Fruit fly (Drosophila melanogaster) ovary, adult (tissue): ENCODE data around the gene CG4957.

Experiments
- CG17801 ChIP-seq: fragments of 200-800 bp; optimal IDR thresholded peaks from 2 replicates; lab custom pipeline; 2019; ENCODE audit warnings: missing biosample characterization, mild to moderate bottlenecking, missing genetic modification characterization, moderate library complexity; ENCODE audit not compliant: partially characterized antibody

CG4957 gene

DNA sequence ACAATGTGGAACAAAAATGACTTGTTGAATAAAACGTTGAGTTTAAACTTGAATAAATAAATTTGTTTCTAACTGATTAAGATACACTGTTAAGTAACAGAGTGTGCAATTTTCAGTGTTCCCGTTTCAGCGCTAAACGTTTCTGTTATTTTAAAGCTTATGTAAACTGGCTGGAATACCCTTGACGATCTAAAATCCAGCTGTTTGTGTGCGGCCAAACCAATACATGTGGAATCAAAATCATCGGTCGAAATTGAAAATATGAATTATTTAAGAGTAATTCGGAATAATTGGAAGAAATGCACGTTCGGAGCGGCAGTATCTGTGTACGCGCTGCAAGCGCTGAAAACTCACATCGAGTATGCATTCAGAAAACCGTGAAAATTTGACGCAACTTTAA lies 1.2 kb downstream of the CG4957 start, which contains the start of gene Mulk:
Gene Mulk, plus strand, starts transcription at position 198 of the 400 bp plus-strand sequence.
- TF ChIP-seq CG17801 (GFP tag; lab: Kevin White, UChicago), result no peak

- TF ChIP-seq CG17801 (GFP tag; lab: Kevin White, UChicago), result peak; percentile 34
Observed at dm6 chr2L:10272224-10272623, 3.6 kb downstream of the CG4957 start, which contains the start of gene trk. Gene trk, minus strand, starts transcription at chr2L:10272324.

DNA sequence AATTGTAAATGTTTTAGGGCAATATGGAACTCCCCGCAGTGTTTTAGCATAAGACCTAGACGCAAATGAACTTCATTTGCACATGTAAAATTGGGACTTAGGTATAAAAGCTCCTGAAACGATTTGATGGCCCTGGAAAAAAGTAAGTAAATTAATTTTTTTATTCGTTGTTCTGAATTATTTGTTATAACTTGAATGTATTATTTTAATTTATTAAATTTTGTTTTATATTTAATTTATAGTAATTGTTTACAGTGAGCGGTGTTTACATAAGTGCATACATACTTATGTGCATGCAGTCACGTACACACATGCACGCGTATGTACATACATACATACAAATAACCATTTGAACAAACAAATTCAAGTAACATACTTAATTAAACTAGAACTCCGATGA lies 7.8 kb downstream of the CG4957 start:
- peak; percentile 79 for TF ChIP-seq CG17801 (GFP tag; lab: Kevin White, UChicago)

- TF ChIP-seq CG17801 (GFP tag; lab: Kevin White, UChicago), result no peak
Observed at dm6 chr2L:10276846-10277245, 8.2 kb downstream of the CG4957 start.

dm6 chr2L:10277362-10277761 lies 8.7 kb downstream of the CG4957 start:
- TF ChIP-seq CG17801 (GFP tag; lab: Kevin White, UChicago), result peak; percentile 37

- peak; percentile 26 for TF ChIP-seq CG17801 (GFP tag; lab: Kevin White, UChicago)
Observed at dm6 chr2L:10278658-10279057, 10.0 kb downstream of the CG4957 start, which contains the start of gene Utx. Gene Utx, minus strand, starts transcription at chr2L:10278811.

- no peak for TF ChIP-seq CG17801 (GFP tag; lab: Kevin White, UChicago)
Observed at dm6 chr2L:10280772-10281171, 12.1 kb downstream of the CG4957 start, which contains the start of gene CG34043. Gene CG34043, minus strand, starts transcription at chr2L:10280872.

DNA sequence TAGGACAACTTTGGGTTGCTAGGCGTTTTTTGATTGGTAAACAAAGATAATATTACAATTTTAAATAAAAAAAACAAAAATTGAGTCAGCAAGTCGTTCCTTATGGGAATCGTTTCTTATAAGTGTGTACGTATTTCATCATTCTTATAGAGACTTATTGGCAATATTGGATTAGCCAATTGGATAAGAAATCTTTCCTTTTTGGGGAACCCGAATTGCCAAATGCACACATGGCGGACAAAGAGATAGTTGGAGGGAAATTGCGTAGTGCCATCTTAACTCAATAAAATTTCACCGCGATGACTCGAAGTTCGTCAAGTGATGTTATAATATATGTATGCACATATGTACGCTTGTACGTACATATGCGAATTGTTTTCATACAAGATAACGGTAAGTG lies 22.6 kb downstream of the CG4957 start:
- TF ChIP-seq CG17801 (GFP tag; lab: Kevin White, UChicago), result no peak

DNA sequence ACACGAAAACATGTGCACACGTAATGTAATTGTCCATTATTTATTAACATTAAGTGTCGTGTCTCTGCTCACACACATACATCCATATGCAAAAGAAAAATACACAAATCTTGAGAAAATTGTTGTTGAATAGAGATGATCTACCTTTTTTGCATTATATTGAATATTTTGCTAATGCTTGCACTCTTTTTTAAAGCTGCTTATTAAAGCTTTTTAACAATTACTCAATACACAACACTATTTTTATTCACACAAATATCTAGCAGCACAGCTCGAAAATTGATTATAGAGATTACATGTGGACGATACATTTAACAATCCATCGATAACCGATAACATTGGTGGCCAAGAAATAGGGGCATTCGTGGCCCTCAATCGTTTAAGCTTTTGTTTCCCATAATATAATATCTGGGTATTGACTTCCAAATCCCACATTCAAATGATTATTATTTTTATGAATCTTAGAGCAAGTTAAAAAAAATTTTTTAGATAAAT lies 23.4 kb downstream of the CG4957 start, which contains the start of gene Ufd4:
Gene Ufd4, minus strand, starts transcription at position 300 of the 495 bp plus-strand sequence.
- TF ChIP-seq CG17801 (GFP tag; lab: Kevin White, UChicago), result peak; percentile 65

- no peak for TF ChIP-seq CG17801 (GFP tag; lab: Kevin White, UChicago)
Observed at dm6 chr2L:10294798-10295669, 26.4 kb downstream of the CG4957 start, which contains the start of gene Hand. Gene Hand, minus strand, starts transcription at chr2L:10295385.

DNA sequence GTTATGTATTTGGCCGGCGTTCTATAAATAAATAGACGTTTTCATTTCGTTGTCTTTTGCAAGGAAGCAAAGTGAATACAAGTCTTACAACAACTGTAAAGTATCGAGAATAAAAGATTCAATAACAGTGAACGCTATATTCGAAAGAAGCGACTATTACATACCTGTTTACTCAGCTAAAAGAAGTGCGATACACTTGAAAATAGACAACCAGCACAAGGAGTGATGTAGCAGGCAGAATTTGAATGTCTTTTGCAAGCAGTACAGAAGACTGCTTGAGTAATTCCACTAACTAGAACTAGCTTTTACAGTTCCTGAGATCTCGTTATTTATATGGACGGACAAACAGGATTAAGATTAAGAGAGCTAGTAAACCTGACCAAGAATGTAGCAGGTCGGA lies 29.6 kb downstream of the CG4957 start:
- no peak for TF ChIP-seq CG17801 (GFP tag; lab: Kevin White, UChicago)

- no peak for TF ChIP-seq CG17801 (GFP tag; lab: Kevin White, UChicago)
Observed at dm6 chr2L:10299077-10299809, 30.6 kb downstream of the CG4957 start.

DNA sequence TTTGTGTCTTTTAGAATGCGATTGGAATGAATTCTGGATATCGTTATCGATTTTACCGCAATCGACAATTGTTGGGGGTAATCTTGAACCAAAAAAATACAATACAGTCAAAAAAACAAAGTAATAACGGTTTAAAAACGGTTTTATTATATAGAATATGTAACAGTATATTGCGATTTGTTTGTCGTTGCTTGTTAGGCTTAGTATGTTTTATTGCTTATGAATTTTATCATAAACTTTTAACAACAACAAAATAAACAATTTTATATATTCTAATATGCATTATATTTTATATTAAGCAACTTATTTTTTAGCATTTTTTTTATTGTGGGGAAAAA lies 31.1 kb downstream of the CG4957 start, which contains the start of gene CYLD:
Gene CYLD, minus strand, starts transcription at position 38 of the 338 bp plus-strand sequence.
- peak; percentile 66 for TF ChIP-seq CG17801 (GFP tag; lab: Kevin White, UChicago)

- TF ChIP-seq CG17801 (GFP tag; lab: Kevin White, UChicago), result no peak
Observed at dm6 chr2L:10301918-10302317, 33.2 kb downstream of the CG4957 start, which contains the start of gene CG13138. Gene CG13138, minus strand, starts transcription at chr2L:10302018.

DNA sequence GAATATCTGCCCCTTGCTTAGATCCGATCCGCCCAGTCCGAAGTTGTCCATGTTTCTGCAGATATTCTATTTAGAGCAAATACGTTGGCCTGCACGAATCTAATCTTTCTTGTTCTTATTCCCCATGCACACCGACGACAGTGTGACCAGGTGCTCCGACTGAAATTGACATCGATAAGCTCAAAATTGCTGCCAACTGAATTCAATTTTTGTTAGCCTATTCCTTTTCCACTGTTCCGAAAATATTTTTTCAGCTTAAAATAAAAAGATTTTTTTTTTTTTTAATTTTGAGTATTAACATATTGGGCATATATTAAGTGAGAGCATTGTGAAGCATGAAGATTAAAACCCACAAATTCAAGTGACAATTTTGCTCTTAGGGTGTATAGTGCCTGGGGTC lies 35.1 kb downstream of the CG4957 start, which contains the start of gene nmd:
Gene nmd, minus strand, starts transcription at position 162 of the 400 bp plus-strand sequence.
- no peak for TF ChIP-seq CG17801 (GFP tag; lab: Kevin White, UChicago)
